Worm (Caenorhabditis elegans) whole organism, L2 larva: ENCODE measurements around the gene clec-86.

Experiments
- F13H6.1 ChIP-seq: sonication (generic microtip); optimal IDR thresholded peaks from 2 replicates; lab custom pipeline; 2016; ENCODE audit warnings: missing genetic modification characterization, missing compliant biosample characterization
- R02D3.7 ChIP-seq: fragments of 150-350 bp; optimal IDR thresholded peaks from 2 replicates; lab custom pipeline; 2014; ENCODE audit warnings: missing biosample characterization, missing genetic modification characterization
- Y55F3AM.14 ChIP-seq: fragments of 200-800 bp; sonication (Bioruptor generic); optimal IDR thresholded peaks from 2 replicates; lab custom pipeline; 2018; ENCODE audit warnings: mild to moderate bottlenecking, missing genetic modification characterization, missing compliant biosample characterization
- ZK546.5 ChIP-seq: sonication (generic microtip); optimal IDR thresholded peaks from 2 replicates; lab custom pipeline; 2017; ENCODE audit warnings: missing biosample characterization, missing genetic modification characterization
- alr-1 ChIP-seq: fragments of 150-350 bp; optimal IDR thresholded peaks from 2 replicates; lab custom pipeline; 2014; ENCODE audit warnings: missing biosample characterization, missing genetic modification characterization
- blmp-1 ChIP-seq: sonication (generic microtip); optimal IDR thresholded peaks from 2 replicates; lab custom pipeline; 2017; ENCODE audit warnings: missing genetic modification characterization, mild to moderate bottlenecking, missing compliant biosample characterization, antibody characterized with exemption, moderate library complexity; ENCODE audit not compliant: insufficient read depth
- ceh-82 ChIP-seq: fragments of 150-350 bp; optimal IDR thresholded peaks from 2 replicates; lab custom pipeline; 2014; ENCODE audit warnings: missing biosample characterization, missing genetic modification characterization
- crh-2 ChIP-seq: sonication (generic microtip); optimal IDR thresholded peaks from 2 replicates; lab custom pipeline; 2017; ENCODE audit warnings: missing biosample characterization, missing genetic modification characterization
- egl-27 ChIP-seq: sonication (generic microtip); optimal IDR thresholded peaks from 3 replicates; lab custom pipeline; 2017; ENCODE audit warnings: missing biosample characterization, missing genetic modification reagents, missing genetic modification characterization
- elt-1 ChIP-seq: fragments of 150-350 bp; optimal IDR thresholded peaks from 2 replicates; lab custom pipeline; 2014; ENCODE audit warnings: missing biosample characterization, missing genetic modification characterization
- elt-3 ChIP-seq: sonication (generic microtip); optimal IDR thresholded peaks from 2 replicates; lab custom pipeline; 2017; ENCODE audit warnings: missing biosample characterization, missing genetic modification characterization
- fos-1 ChIP-seq: fragments of 150-350 bp; optimal IDR thresholded peaks from 2 replicates; lab custom pipeline; 2014; ENCODE audit warnings: missing biosample characterization, missing genetic modification characterization
- gmeb-1 ChIP-seq: fragments of 150-350 bp; optimal IDR thresholded peaks from 2 replicates; lab custom pipeline; 2014; ENCODE audit warnings: missing biosample characterization, missing genetic modification characterization
- lin-11 ChIP-seq: fragments of 150-350 bp; sonication (generic microtip); optimal IDR thresholded peaks from 2 replicates; lab custom pipeline; 2014; ENCODE audit warnings: missing biosample characterization, missing genetic modification characterization, inconsistent platforms, mixed read lengths
- lin-13 ChIP-seq: fragments of 150-350 bp; optimal IDR thresholded peaks from 2 replicates; lab custom pipeline; 2014; ENCODE audit warnings: missing biosample characterization, missing genetic modification reagents, missing genetic modification characterization
- lin-39 ChIP-seq: fragments of 150-350 bp; optimal IDR thresholded peaks from 2 replicates; lab custom pipeline; 2014; ENCODE audit warnings: missing biosample characterization, missing genetic modification reagents, missing genetic modification characterization
- lsy-2 ChIP-seq, 2 experiments: fragments of 150-350 bp in 1 of 2; sonication (generic microtip) in 1 of 2; optimal IDR thresholded peaks; 2 replicates each; lab custom pipeline; 2014 to 2017; ENCODE audit warnings: missing biosample characterization in 2 of 2, missing genetic modification characterization in 2 of 2
- mab-5 ChIP-seq: fragments of 150-350 bp; optimal IDR thresholded peaks from 2 replicates; lab custom pipeline; 2014; ENCODE audit warnings: missing biosample characterization, missing genetic modification characterization
- mbf-1 ChIP-seq: sonication (generic microtip); optimal IDR thresholded peaks from 2 replicates; lab custom pipeline; 2017; ENCODE audit warnings: missing biosample characterization, missing genetic modification characterization
- nhr-10 ChIP-seq: sonication (generic microtip); optimal IDR thresholded peaks from 2 replicates; lab custom pipeline; 2017; ENCODE audit warnings: missing biosample characterization, missing genetic modification characterization
- nhr-12 ChIP-seq: fragments of 150-350 bp; optimal IDR thresholded peaks from 2 replicates; lab custom pipeline; 2014; ENCODE audit warnings: missing biosample characterization, missing genetic modification characterization
- nhr-129 ChIP-seq: fragments of 150-350 bp; optimal IDR thresholded peaks from 2 replicates; lab custom pipeline; 2014; ENCODE audit warnings: missing biosample characterization, missing genetic modification characterization
- nhr-23 ChIP-seq: fragments of 150-350 bp; optimal IDR thresholded peaks from 2 replicates; lab custom pipeline; 2014; ENCODE audit warnings: missing biosample characterization, missing genetic modification reagents, missing genetic modification characterization
- nhr-25 ChIP-seq: fragments of 150-350 bp; sonication (generic microtip); optimal IDR thresholded peaks from 3 replicates; lab custom pipeline; 2014; ENCODE audit warnings: missing biosample characterization, missing genetic modification characterization
- nhr-77 ChIP-seq: fragments of 150-350 bp; optimal IDR thresholded peaks from 2 replicates; lab custom pipeline; 2014; ENCODE audit warnings: missing biosample characterization, missing genetic modification characterization
- peb-1 ChIP-seq: fragments of 150-350 bp; optimal IDR thresholded peaks from 2 replicates; lab custom pipeline; 2014; ENCODE audit warnings: missing biosample characterization, missing genetic modification characterization
- sem-4 ChIP-seq: fragments of 150-350 bp; optimal IDR thresholded peaks from 2 replicates; lab custom pipeline; 2014; ENCODE audit warnings: missing biosample characterization, missing genetic modification reagents, missing genetic modification characterization
- skn-1 ChIP-seq: sonication (generic microtip); optimal IDR thresholded peaks from 2 replicates; lab custom pipeline; 2017; ENCODE audit warnings: missing biosample characterization, missing genetic modification characterization
- sma-3 ChIP-seq: sonication (generic microtip); optimal IDR thresholded peaks from 2 replicates; lab custom pipeline; 2016; ENCODE audit warnings: missing genetic modification reagents, missing genetic modification characterization, missing compliant biosample characterization
- snpc-4 ChIP-seq: fragments of 150-350 bp; optimal IDR thresholded peaks from 2 replicates; lab custom pipeline; 2014; ENCODE audit warnings: missing biosample characterization, missing genetic modification characterization
- unc-39 ChIP-seq: fragments of 150-350 bp; optimal IDR thresholded peaks from 2 replicates; lab custom pipeline; 2014; ENCODE audit warnings: missing biosample characterization, missing genetic modification characterization
- unc-55 ChIP-seq: fragments of 150-350 bp; sonication (generic microtip); optimal IDR thresholded peaks from 3 replicates; lab custom pipeline; 2014; ENCODE audit warnings: missing biosample characterization, missing genetic modification reagents, missing genetic modification characterization
- unc-62 ChIP-seq: fragments of 150-350 bp; optimal IDR thresholded peaks from 2 replicates; lab custom pipeline; 2014; ENCODE audit warnings: missing biosample characterization, missing genetic modification reagents, missing genetic modification characterization
- zag-1 ChIP-seq: fragments of 150-350 bp; optimal IDR thresholded peaks from 2 replicates; lab custom pipeline; 2014; ENCODE audit warnings: missing biosample characterization, missing genetic modification characterization
- ztf-11 ChIP-seq: sonication (generic microtip); optimal IDR thresholded peaks from 2 replicates; lab custom pipeline; 2017; ENCODE audit warnings: missing biosample characterization, missing genetic modification characterization
- ztf-4 ChIP-seq: fragments of 150-350 bp; optimal IDR thresholded peaks from 2 replicates; lab custom pipeline; 2014; ENCODE audit warnings: missing biosample characterization, missing genetic modification characterization

clec-86 gene

ce11 chrX:7149670-7150069 lies 10.0 kb downstream of the clec-86 start:
- no peak for TF ChIP-seq mab-5 (tag; lab: Kevin White, UChicago)
- no peak for TF ChIP-seq snpc-4 (tag; lab: Kevin White, UChicago)
- TF ChIP-seq lin-13 (GFP tag; lab: Kevin White, UChicago): no peak
- no peak for TF ChIP-seq egl-27
- TF ChIP-seq lin-11 (tag; lab: Kevin White, UChicago): no peak
- no peak for TF ChIP-seq elt-1 (tag; lab: Kevin White, UChicago)
- TF ChIP-seq sma-3 (GFP tag; lab: Kevin White, UChicago): no peak
- TF ChIP-seq nhr-23 (tag; lab: Kevin White, UChicago): no peak
- no peak for TF ChIP-seq lsy-2 (tag; optimal IDR thresholded peaks at IDR 0.05; lab: Kevin White, UChicago)
- no peak for TF ChIP-seq nhr-12 (tag; lab: Kevin White, UChicago)
- TF ChIP-seq fos-1 (tag; lab: Kevin White, UChicago): no peak
- TF ChIP-seq nhr-129: no peak
- TF ChIP-seq, all 48 proteins: peak for 0

ce11 chrX:7151189-7151857 lies 11.6 kb downstream of the clec-86 start, which contains the start of gene lam-2:
Gene lam-2, minus strand, starts transcription at chrX:7151239.
- TF ChIP-seq elt-3 (no peak), nhr-25 (no peak), lsy-2 (tag; optimal IDR thresholded peaks at IDR 0.05; lab: Kevin White, UChicago) (no peak), unc-39 (tag; lab: Kevin White, UChicago) (no peak), nhr-10 (tag; lab: Kevin White, UChicago) (no peak), unc-55 (GFP tag; lab: Kevin White, UChicago) (no peak), ceh-82 (no peak)

DNA sequence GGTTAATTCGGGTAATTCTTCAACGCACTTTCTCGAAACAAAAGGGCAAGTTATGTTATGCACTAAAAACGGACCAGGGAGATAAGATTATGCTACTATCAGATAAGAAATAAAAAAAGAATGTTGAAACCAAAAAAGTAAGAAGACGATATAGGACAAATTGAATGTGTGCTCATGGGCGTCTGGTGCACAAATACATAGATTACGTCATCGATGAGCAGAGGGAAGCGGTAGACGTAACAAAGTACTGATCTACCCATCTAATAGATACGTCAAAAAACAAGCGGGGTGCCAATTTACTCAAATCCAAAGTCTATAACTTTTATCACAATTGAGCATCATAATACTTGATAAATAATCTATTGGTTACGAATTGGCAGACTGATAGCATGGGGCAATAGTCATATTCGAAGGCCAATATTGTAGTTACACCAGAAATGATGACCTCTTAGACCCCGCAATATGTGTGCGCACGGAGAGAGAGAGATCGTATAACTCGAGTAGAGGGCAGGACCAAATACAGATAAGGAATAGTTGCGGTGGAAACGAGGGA lies 12.4 kb downstream of the clec-86 start:
- no peak for TF ChIP-seq nhr-25
- TF ChIP-seq F13H6.1 (tag; lab: Kevin White, UChicago): no peak
- no peak for TF ChIP-seq unc-55 (GFP tag; lab: Kevin White, UChicago)
- no peak for TF ChIP-seq nhr-129
- TF ChIP-seq blmp-1 (tag; lab: Kevin White, UChicago): no peak
- no peak for TF ChIP-seq Y55F3AM.14 (GFP tag; lab: Kevin White, UChicago)
- no peak for TF ChIP-seq fos-1 (tag; lab: Kevin White, UChicago)
- TF ChIP-seq gmeb-1 (tag; lab: Kevin White, UChicago): no peak
- no peak for TF ChIP-seq skn-1
- TF ChIP-seq mab-5 (tag; lab: Kevin White, UChicago): no peak
- TF ChIP-seq peb-1 (tag; lab: Kevin White, UChicago): no peak
- TF ChIP-seq ztf-11: no peak

DNA sequence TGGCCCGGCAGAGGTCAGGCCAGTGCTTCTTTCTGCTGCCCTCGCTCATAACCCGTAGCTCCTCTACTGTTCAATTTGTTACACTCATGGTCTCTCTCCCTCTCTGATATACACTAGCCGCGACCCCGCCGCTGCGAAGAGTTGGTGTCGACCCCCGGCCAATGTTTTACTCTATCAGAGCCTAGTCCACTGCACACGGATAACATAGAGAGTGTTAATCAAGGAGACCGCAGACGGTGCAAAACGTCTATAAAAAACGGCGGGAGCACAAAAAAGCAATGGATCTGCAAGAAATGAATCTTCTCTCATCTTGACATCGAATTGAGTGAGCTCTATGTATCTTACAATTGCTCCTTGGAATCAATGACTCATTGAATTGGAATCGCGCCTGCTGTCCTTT lies 13.8 kb downstream of the clec-86 start:
- peak; percentile 9 for TF ChIP-seq nhr-129
- TF ChIP-seq F13H6.1 (tag; lab: Kevin White, UChicago): peak; percentile 49
- no peak for TF ChIP-seq lsy-2 (tag; optimal IDR thresholded peaks at IDR 0.05; lab: Kevin White, UChicago)

DNA sequence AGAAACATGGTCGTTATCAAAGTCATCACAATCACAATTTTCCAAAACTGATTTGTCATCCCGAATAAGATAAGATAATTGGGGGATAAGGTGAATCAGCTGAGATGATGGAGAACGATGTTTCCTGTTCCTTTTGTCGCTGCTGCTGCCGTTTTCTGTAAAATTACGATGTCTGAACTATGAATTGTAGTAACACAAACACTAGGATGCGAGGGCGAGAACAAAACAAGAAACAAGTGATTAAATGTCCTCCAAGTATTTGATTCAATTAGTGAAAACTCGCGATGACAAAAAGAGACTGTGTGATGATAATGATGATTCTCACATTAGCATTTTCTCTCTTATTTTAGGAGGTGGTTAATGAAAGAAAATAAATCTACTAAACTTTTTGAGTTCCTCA lies 16.2 kb downstream of the clec-86 start, which contains the start of gene C54D1.7:
Gene C54D1.7, minus strand, starts transcription at position 157 of the 400 bp plus-strand sequence.
- TF ChIP-seq ztf-4 (tag; lab: Kevin White, UChicago): no peak
- no peak for TF ChIP-seq alr-1 (tag; lab: Kevin White, UChicago)
- TF ChIP-seq blmp-1 (tag; lab: Kevin White, UChicago): no peak
- no peak for TF ChIP-seq unc-62 (GFP tag; lab: Kevin White, UChicago)
- TF ChIP-seq nhr-25: no peak
- TF ChIP-seq, all 48 proteins: peak for 0

DNA sequence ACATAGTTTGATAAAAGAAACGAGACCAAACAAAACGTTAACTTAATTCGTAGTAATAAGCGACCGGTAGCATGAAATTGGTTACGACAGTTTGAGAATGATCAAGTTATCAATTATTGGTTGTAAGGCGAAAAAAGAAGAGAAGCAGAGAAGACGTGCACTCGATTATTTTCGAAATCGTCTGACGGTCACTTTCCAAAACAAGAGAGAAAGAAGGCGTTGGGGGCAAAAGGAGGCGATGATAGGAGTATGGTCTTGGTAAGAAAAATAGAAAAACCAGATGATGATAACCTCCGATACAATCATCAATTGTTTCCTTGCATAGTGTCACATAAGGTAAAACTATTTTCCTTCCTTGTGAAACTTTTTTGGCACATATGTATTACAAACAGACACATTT lies 17.8 kb downstream of the clec-86 start:
- TF ChIP-seq crh-2 (tag; lab: Kevin White, UChicago) (no peak), alr-1 (tag; lab: Kevin White, UChicago) (no peak), sem-4 (tag; lab: Kevin White, UChicago) (no peak), gmeb-1 (tag; lab: Kevin White, UChicago) (no peak), zag-1 (tag; lab: Kevin White, UChicago) (no peak), R02D3.7 (tag; lab: Kevin White, UChicago) (no peak), egl-27 (no peak), unc-39 (tag; lab: Kevin White, UChicago) (no peak), blmp-1 (tag; lab: Kevin White, UChicago) (peak; percentile 24), ceh-82 (no peak), nhr-129 (no peak), mbf-1 (tag; lab: Kevin White, UChicago) (no peak), unc-55 (GFP tag; lab: Kevin White, UChicago) (no peak), fos-1 (tag; lab: Kevin White, UChicago) (no peak), lin-39 (tag; lab: Kevin White, UChicago) (no peak), nhr-25 (peak; percentile 19), ZK546.5 (tag; lab: Kevin White, UChicago) (no peak), nhr-77 (tag; lab: Kevin White, UChicago) (no peak)
